Fruit fly (Drosophila melanogaster): Measurements from ENCODE around the gene CG12535.

Gene CG12535

DNA sequence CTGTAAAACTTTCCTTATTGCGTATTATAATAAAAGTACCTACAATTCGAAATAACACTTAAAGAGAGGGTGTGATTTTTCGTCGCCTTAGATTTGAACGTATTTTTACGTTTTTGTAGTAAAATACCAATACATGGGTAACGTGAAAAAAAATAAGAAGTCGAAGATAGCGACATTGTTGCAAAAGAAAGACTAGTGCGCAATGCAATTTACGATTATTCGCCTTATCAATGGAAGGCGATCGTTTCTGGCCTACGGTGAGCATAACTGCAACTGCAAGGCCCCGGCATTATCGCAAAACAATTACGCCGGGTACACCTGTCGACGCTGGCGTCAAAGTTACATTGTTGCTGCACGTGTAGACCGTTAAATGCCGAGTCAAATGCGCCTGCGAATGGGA lies 78.3 kb downstream of the CG12535 start:
- TF ChIP-seq woc (GFP tag; optimal IDR thresholded peaks at IDR 0.05), result no peak
- TF ChIP-seq Vsx2 (GFP tag; optimal IDR thresholded peaks at IDR 0.05; ENCODE audit: partially characterized antibody), result no peak
- no peak for TF ChIP-seq Sp1 (GFP tag; optimal IDR thresholded peaks at IDR 0.05)
- TF ChIP-seq rgr (GFP tag; optimal IDR thresholded peaks at IDR 0.05), result no peak

- TF ChIP-seq jim (GFP tag; optimal IDR thresholded peaks at IDR 0.05) (no peak), psq (GFP tag; optimal IDR thresholded peaks at IDR 0.05) (peak; percentile 64)
Measured at dm6 chrX:3369324-3370033, 79.3 kb downstream of the CG12535 start.

DNA sequence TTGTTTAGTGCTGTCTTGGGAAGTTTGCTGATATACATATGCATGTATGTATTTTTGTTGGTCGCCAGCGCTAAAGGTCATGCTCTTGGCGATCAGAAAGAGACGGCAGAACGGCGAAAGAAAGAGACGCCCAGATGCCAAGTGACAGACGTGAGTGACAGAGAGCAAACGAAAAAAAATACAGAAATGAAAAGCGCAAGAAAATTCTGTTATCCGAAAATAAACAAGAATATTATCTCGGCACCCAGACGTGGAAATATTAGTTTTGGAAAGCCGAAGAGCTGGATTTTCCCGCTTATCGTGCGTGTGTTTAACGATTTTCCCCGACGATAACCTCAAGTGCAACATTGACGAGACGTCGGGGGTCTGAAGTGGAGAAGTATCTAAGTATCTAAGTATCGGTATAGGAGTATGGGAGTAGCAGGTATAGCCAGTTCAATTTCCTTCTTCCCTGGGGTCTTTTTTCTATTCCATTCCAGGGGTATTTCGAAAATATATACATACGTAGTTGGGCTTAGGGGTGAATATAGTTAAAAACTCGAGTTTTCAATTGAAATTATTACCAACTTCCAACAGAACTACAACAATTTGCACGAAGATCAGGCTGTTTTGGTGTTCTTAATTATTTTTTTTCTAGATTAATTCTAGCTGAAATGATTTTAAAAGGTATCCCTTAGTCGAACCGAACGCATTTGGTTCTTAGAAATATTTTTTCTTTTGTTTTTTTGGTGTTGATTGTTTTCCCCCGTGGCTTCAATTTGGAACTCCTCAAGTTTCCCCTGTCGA lies 81.7 kb downstream of the CG12535 start:
- TF ChIP-seq Hr83 (GFP tag; optimal IDR thresholded peaks at IDR 0.05; ENCODE audit: poor library complexity, severe bottlenecking), result no peak
- TF ChIP-seq Hnf4 (GFP tag; optimal IDR thresholded peaks at IDR 0.05), result no peak
- no peak for TF ChIP-seq rgr (GFP tag; optimal IDR thresholded peaks at IDR 0.05)

- no peak for TF ChIP-seq sage (GFP tag; optimal IDR thresholded peaks at IDR 0.05)
- no peak for TF ChIP-seq Vsx2 (GFP tag; optimal IDR thresholded peaks at IDR 0.05; ENCODE audit: partially characterized antibody)
- no peak for TF ChIP-seq Jra (GFP tag; optimal IDR thresholded peaks at IDR 0.05)
- no peak for TF ChIP-seq Abd-B (GFP tag; optimal IDR thresholded peaks at IDR 0.05)
- TF ChIP-seq lola (GFP tag; optimal IDR thresholded peaks at IDR 0.05), result no peak
- TF ChIP-seq CrebA (GFP tag; optimal IDR thresholded peaks at IDR 0.05; ENCODE audit: borderline replicate concordance), result no peak
- TF ChIP-seq OdsH (GFP tag; optimal IDR thresholded peaks at IDR 0.05), result no peak
- TF ChIP-seq Myc (optimal IDR thresholded peaks at IDR 0.05), result no peak
- TF ChIP-seq dl (GFP tag; optimal IDR thresholded peaks at IDR 0.05; ENCODE audit: insufficient read depth in 1 of 2, partially characterized antibody in 2 of 2), result no peak
- no peak for TF ChIP-seq rgr (GFP tag; optimal IDR thresholded peaks at IDR 0.05)
- TF ChIP-seq tai (GFP tag; optimal IDR thresholded peaks at IDR 0.05), result no peak
- TF ChIP-seq fru (GFP tag; optimal IDR thresholded peaks at IDR 0.05), result no peak
- TF ChIP-seq psq (GFP tag; optimal IDR thresholded peaks at IDR 0.05), result no peak
- TF ChIP-seq sv (GFP tag; optimal IDR thresholded peaks at IDR 0.05), result no peak
- no peak for TF ChIP-seq br (GFP tag; optimal IDR thresholded peaks at IDR 0.05)
- TF ChIP-seq foxo (GFP tag; optimal IDR thresholded peaks at IDR 0.05), result no peak
Measured at dm6 chrX:3365586-3365985, 83.2 kb downstream of the CG12535 start.

DNA sequence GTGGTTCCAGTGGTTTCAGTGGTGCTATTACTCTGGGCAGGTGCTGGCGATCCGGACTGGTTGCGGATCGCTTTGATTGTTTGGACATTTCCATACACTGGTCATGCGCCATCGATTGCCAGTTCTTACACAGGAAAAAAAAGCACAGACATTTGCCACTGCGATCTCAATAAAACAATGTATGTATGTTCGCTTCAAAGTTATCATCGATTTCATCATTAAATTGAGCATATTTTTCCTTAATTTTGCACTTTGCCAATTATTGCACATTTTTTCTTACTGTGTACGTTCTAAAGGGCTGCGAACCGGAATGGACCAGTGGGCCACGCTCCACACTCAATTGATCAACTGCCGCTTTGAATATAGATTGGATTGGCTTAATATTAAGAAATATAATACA lies 85.1 kb downstream of the CG12535 start:
- TF ChIP-seq lola (GFP tag; optimal IDR thresholded peaks at IDR 0.05) (no peak), tai (GFP tag; optimal IDR thresholded peaks at IDR 0.05) (no peak), CG32264 (GFP tag; optimal IDR thresholded peaks at IDR 0.05) (no peak), dmrt93B (GFP tag; optimal IDR thresholded peaks at IDR 0.05) (no peak), woc (GFP tag; optimal IDR thresholded peaks at IDR 0.05) (no peak), Myc (optimal IDR thresholded peaks at IDR 0.05) (no peak), pan (optimal IDR thresholded peaks at IDR 0.05) (no peak), rgr (GFP tag; optimal IDR thresholded peaks at IDR 0.05) (peak; percentile 12), Hr78 (GFP tag; optimal IDR thresholded peaks at IDR 0.05) (no peak), br (GFP tag; optimal IDR thresholded peaks at IDR 0.05) (no peak), sv (GFP tag; optimal IDR thresholded peaks at IDR 0.05) (peak; percentile 68), N (GFP tag; optimal IDR thresholded peaks at IDR 0.05) (no peak), OdsH (GFP tag; optimal IDR thresholded peaks at IDR 0.05) (no peak), foxo (GFP tag; optimal IDR thresholded peaks at IDR 0.05) (peak in 1 of 2 experiments; percentile 43), HLH106 (tag; optimal IDR thresholded peaks at IDR 0.05) (no peak), sage (GFP tag; optimal IDR thresholded peaks at IDR 0.05) (no peak), Mio (GFP tag; optimal IDR thresholded peaks at IDR 0.05) (no peak), CG9705 (GFP tag; optimal IDR thresholded peaks at IDR 0.05) (no peak), Jra (GFP tag; optimal IDR thresholded peaks at IDR 0.05) (no peak), CrebA (GFP tag; optimal IDR thresholded peaks at IDR 0.05; ENCODE audit: borderline replicate concordance) (no peak), h (GFP tag; optimal IDR thresholded peaks at IDR 0.05) (peak; percentile 29), Dif (GFP tag; optimal IDR thresholded peaks at IDR 0.05; ENCODE audit: partially characterized antibody) (no peak), usp (GFP tag; optimal IDR thresholded peaks at IDR 0.05) (no peak), Hnf4 (GFP tag; optimal IDR thresholded peaks at IDR 0.05) (no peak), Sp1 (GFP tag; optimal IDR thresholded peaks at IDR 0.05) (no peak), ey (GFP tag; optimal IDR thresholded peaks at IDR 0.05) (peak; percentile 33), jim (GFP tag; optimal IDR thresholded peaks at IDR 0.05) (no peak), Dfd (GFP tag; optimal IDR thresholded peaks at IDR 0.05) (no peak), fru (GFP tag; optimal IDR thresholded peaks at IDR 0.05) (peak; percentile 60), brk (GFP tag; optimal IDR thresholded peaks at IDR 0.05) (no peak), psq (GFP tag; optimal IDR thresholded peaks at IDR 0.05) (no peak), Abd-B (GFP tag; optimal IDR thresholded peaks at IDR 0.05) (no peak), Hr83 (GFP tag; optimal IDR thresholded peaks at IDR 0.05; ENCODE audit: poor library complexity, severe bottlenecking) (no peak)
